Worm (Caenorhabditis elegans): ENCODE data around the gene Y39F10A.3.

ce11 chrII:753469-753868, 29.3 kb downstream of the Y39F10A.3 start:
- TF ChIP-seq F13H6.1 (tag; optimal IDR thresholded peaks at IDR 0.05), result no peak
- no peak for TF ChIP-seq dve-1 (tag; optimal IDR thresholded peaks at IDR 0.05)
- TF ChIP-seq ztf-16 (tag; optimal IDR thresholded peaks at IDR 0.05), result no peak
- no peak for TF ChIP-seq sox-4 (tag; optimal IDR thresholded peaks at IDR 0.05)
- TF ChIP-seq ref-2 (tag; optimal IDR thresholded peaks at IDR 0.05), result no peak
- no peak for TF ChIP-seq unc-55 (GFP tag; optimal IDR thresholded peaks at IDR 0.05)

Measured in whole organism, late embryonic.